Worm (Caenorhabditis elegans): ENCODE results near the gene F26F12.3.

Gene F26F12.3

ce11 chrV:5835397-5835796 lies 10.1 kb downstream of the F26F12.3 start:
- TF ChIP-seq saeg-2 (GFP tag; IDR thresholded peaks at IDR 0.05), result no peak
- TF ChIP-seq dmd-9 (GFP tag; IDR thresholded peaks at IDR 0.05), result no peak
- TF ChIP-seq madf-5 (GFP tag; IDR thresholded peaks at IDR 0.05), result 0 out of 4 replicates have a peak, but pooled peaks of 1 of the 2 experiments have one; percentile 1
- no peak for TF ChIP-seq dmd-6 (GFP tag; IDR thresholded peaks at IDR 0.05)
- TF ChIP-seq zfp-3 (GFP tag; conservative IDR thresholded peaks at IDR 0.05), result peak; percentile 93
- no peak for TF ChIP-seq set-16 (GFP tag; IDR thresholded peaks at IDR 0.05)
- TF ChIP-seq lin-13 (GFP tag; optimal IDR thresholded peaks at IDR 0.05), result peak; percentile 23

DNA sequence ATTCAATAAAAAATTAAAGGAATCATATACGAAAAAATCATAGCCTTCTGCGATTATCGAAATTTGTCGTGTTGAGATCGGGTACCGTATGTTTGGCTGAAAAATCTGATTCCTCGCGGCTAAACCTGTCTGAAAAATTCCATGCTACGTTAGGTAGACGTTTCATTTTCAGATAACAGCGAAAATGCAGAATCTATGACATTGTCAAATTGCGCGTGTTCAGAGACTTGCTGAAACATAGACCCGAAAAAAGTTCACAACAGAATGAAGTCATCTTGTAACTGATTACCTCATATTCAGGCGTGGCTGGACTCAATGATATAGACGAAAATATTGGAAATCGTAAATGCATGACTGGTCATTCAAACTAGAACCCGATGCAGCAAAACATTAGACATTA lies 12.0 kb downstream of the F26F12.3 start, which contains the start of gene srh-76:
Gene srh-76 (plus strand): TSS at position 301 of the 400 bp plus-strand sequence.
- no peak for TF ChIP-seq pqm-1 (tag; optimal IDR thresholded peaks at IDR 0.05)
- TF ChIP-seq unc-62 (GFP tag; optimal IDR thresholded peaks at IDR 0.05 in 1 of 2), result no peak
- TF ChIP-seq unc-62 (tag; optimal IDR thresholded peaks at IDR 0.05), result no peak
- TF ChIP-seq lin-15B (tag; optimal IDR thresholded peaks at IDR 0.05), result no peak
- TF ChIP-seq dmd-6 (GFP tag; IDR thresholded peaks at IDR 0.05), result no peak
- no peak for TF ChIP-seq vab-7 (GFP tag; IDR thresholded peaks at IDR 0.05)
- TF ChIP-seq nhr-42 (GFP tag; IDR thresholded peaks at IDR 0.05), result no peak
- no peak for TF ChIP-seq fkh-10 (GFP tag; optimal IDR thresholded peaks at IDR 0.05)
- no peak for TF ChIP-seq set-16 (GFP tag; IDR thresholded peaks at IDR 0.05)
- TF ChIP-seq lin-1 (GFP tag; IDR thresholded peaks at IDR 0.05), result no peak
- no peak for TF ChIP-seq ces-1 (GFP tag; optimal IDR thresholded peaks at IDR 0.05)
- no peak for TF ChIP-seq hmg-1.1 (GFP tag; IDR thresholded peaks at IDR 0.05)
- TF ChIP-seq gei-8 (GFP tag; optimal IDR thresholded peaks at IDR 0.05), result no peak
- no peak for TF ChIP-seq nhr-76 (tag; optimal IDR thresholded peaks at IDR 0.05)
- TF ChIP-seq madf-5 (GFP tag; IDR thresholded peaks at IDR 0.05), result no peak
- no peak for TF ChIP-seq zip-2 (tag; optimal IDR thresholded peaks at IDR 0.05)
- TF ChIP-seq dmd-8 (GFP tag; IDR thresholded peaks at IDR 0.05), result no peak

DNA sequence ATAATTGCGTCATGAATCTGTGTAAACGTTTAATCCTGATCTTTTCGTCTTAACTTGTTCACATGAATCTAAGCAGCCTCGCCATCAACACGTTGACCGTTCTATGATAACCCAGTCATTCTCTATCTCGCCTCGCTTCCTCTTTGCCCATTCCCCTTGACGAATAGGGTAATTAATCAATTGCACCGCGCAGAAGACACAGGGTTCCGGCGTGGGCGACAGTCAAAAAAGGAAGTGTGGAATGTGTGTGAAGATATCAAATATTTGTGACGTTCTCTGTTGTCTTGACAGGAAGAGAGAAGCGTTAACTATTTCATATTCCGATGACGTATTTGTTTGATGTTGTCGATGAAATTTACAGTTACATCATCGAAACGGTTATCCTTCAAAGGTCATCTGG lies 12.7 kb downstream of the F26F12.3 start:
- no peak; the same call in 1 of the 2 replicates for TF ChIP-seq lin-38 (GFP tag; IDR thresholded peaks at IDR 0.05)
- no peak for TF ChIP-seq aly-2 (tag; optimal IDR thresholded peaks at IDR 0.05)
- no peak for TF ChIP-seq nhr-77 (tag; optimal IDR thresholded peaks at IDR 0.05)
- TF ChIP-seq nhr-28 (tag; optimal IDR thresholded peaks at IDR 0.05), result peak; percentile 85
- TF ChIP-seq Y105C5A.15 (GFP tag; IDR thresholded peaks at IDR 0.05), result no peak
- no peak for TF ChIP-seq ztf-11 (tag; optimal IDR thresholded peaks at IDR 0.05)
- TF ChIP-seq nhr-102 (tag; optimal IDR thresholded peaks at IDR 0.05), result peak; percentile 77
- no peak for TF ChIP-seq ces-1 (GFP tag; optimal IDR thresholded peaks at IDR 0.05)
- peak; percentile 19; the same call in 1 of the 2 replicates for TF ChIP-seq tra-1 (GFP tag; IDR thresholded peaks at IDR 0.05)
- TF ChIP-seq ceh-44 (GFP tag; IDR thresholded peaks at IDR 0.05), result no peak
- no peak for TF ChIP-seq rbr-2 (tag; optimal IDR thresholded peaks at IDR 0.05)
- TF ChIP-seq madf-9 (GFP tag; conservative IDR thresholded peaks at IDR 0.05), result no peak
- TF ChIP-seq unc-62 (GFP tag; optimal IDR thresholded peaks at IDR 0.05 in 1 of 2), result peak in 1 of 2 experiments; percentile 99
- no peak for TF ChIP-seq unc-62 (tag; optimal IDR thresholded peaks at IDR 0.05)
- TF ChIP-seq fos-1 (tag; optimal IDR thresholded peaks at IDR 0.05), result no peak
- no peak for TF ChIP-seq nhr-42 (GFP tag; IDR thresholded peaks at IDR 0.05)
- no peak for TF ChIP-seq lir-3 (tag; optimal IDR thresholded peaks at IDR 0.05)
- no peak for TF ChIP-seq lin-15B (tag; optimal IDR thresholded peaks at IDR 0.05)
- no peak for TF ChIP-seq pha-4 (GFP tag; IDR thresholded peaks at IDR 0.05)
- no peak for TF ChIP-seq pha-4 (tag; optimal IDR thresholded peaks at IDR 0.05)
- no peak for TF ChIP-seq dmd-9 (GFP tag; IDR thresholded peaks at IDR 0.05)
- TF ChIP-seq tag-97 (GFP tag; IDR thresholded peaks at IDR 0.05), result no peak
- peak; percentile 89 for TF ChIP-seq nhr-48 (tag; optimal IDR thresholded peaks at IDR 0.05)
- no peak for TF ChIP-seq lin-29 (GFP tag; IDR thresholded peaks at IDR 0.05)
- no peak for TF ChIP-seq ztf-7 (tag; optimal IDR thresholded peaks at IDR 0.05)
- no peak for TF ChIP-seq T26A8.4 (GFP tag; IDR thresholded peaks at IDR 0.05)
- TF ChIP-seq lsy-2 (tag; optimal IDR thresholded peaks at IDR 0.05), result no peak
- TF ChIP-seq lim-7 (GFP tag; IDR thresholded peaks at IDR 0.05), result no peak
- TF ChIP-seq dpl-1 (GFP tag; optimal IDR thresholded peaks at IDR 0.05), result peak; percentile 18
- TF ChIP-seq zfp-2 (tag; optimal IDR thresholded peaks at IDR 0.05), result no peak
- no peak for TF ChIP-seq hif-1 (tag; optimal IDR thresholded peaks at IDR 0.05)
- peak; percentile 99 for TF ChIP-seq mxl-3 (GFP tag; optimal IDR thresholded peaks at IDR 0.05)
- peak; percentile 49 for TF ChIP-seq ama-1 (optimal IDR thresholded peaks at IDR 0.05)
- TF ChIP-seq dve-1 (tag; optimal IDR thresholded peaks at IDR 0.05; ENCODE audit: insufficient read depth), result peak; percentile 19

Measured in whole organism, L4 larva.